Worm (Caenorhabditis elegans) whole organism, L2 larva: ENCODE data around the gene tsen-2.

ENCODE experiments used
- C34F6.9 ChIP-seq: fragments of 150-350 bp; optimal IDR thresholded peaks from 2 replicates; lab custom pipeline; 2014; ENCODE audit warnings: missing biosample characterization, missing genetic modification characterization
- Y55F3AM.14 ChIP-seq: fragments of 200-800 bp; sonication (Bioruptor generic); optimal IDR thresholded peaks from 2 replicates; lab custom pipeline; 2018; ENCODE audit warnings: mild to moderate bottlenecking, missing genetic modification characterization, missing compliant biosample characterization
- ZK546.5 ChIP-seq: sonication (generic microtip); optimal IDR thresholded peaks from 2 replicates; lab custom pipeline; 2017; ENCODE audit warnings: missing biosample characterization, missing genetic modification characterization
- alr-1 ChIP-seq: fragments of 150-350 bp; optimal IDR thresholded peaks from 2 replicates; lab custom pipeline; 2014; ENCODE audit warnings: missing biosample characterization, missing genetic modification characterization
- aly-2 ChIP-seq: fragments of 150-350 bp; optimal IDR thresholded peaks from 2 replicates; lab custom pipeline; 2014; ENCODE audit warnings: missing biosample characterization, missing genetic modification characterization
- ama-1 ChIP-seq: fragments of 150-350 bp; optimal IDR thresholded peaks from 2 replicates; lab custom pipeline; 2018; ENCODE audit warnings: inconsistent platforms
- blmp-1 ChIP-seq: sonication (generic microtip); optimal IDR thresholded peaks from 2 replicates; lab custom pipeline; 2017; ENCODE audit warnings: missing genetic modification characterization, mild to moderate bottlenecking, missing compliant biosample characterization, antibody characterized with exemption, moderate library complexity; ENCODE audit not compliant: insufficient read depth
- ceh-16 ChIP-seq: fragments of 150-350 bp; optimal IDR thresholded peaks from 2 replicates; lab custom pipeline; 2014; ENCODE audit warnings: missing biosample characterization, missing genetic modification characterization
- ceh-82 ChIP-seq: fragments of 150-350 bp; optimal IDR thresholded peaks from 2 replicates; lab custom pipeline; 2014; ENCODE audit warnings: missing biosample characterization, missing genetic modification characterization
- egl-27 ChIP-seq: sonication (generic microtip); optimal IDR thresholded peaks from 3 replicates; lab custom pipeline; 2017; ENCODE audit warnings: missing biosample characterization, missing genetic modification reagents, missing genetic modification characterization
- elt-1 ChIP-seq: fragments of 150-350 bp; optimal IDR thresholded peaks from 2 replicates; lab custom pipeline; 2014; ENCODE audit warnings: missing biosample characterization, missing genetic modification characterization
- fos-1 ChIP-seq: fragments of 150-350 bp; optimal IDR thresholded peaks from 2 replicates; lab custom pipeline; 2014; ENCODE audit warnings: missing biosample characterization, missing genetic modification characterization
- gmeb-1 ChIP-seq: fragments of 150-350 bp; optimal IDR thresholded peaks from 2 replicates; lab custom pipeline; 2014; ENCODE audit warnings: missing biosample characterization, missing genetic modification characterization
- lin-11 ChIP-seq: fragments of 150-350 bp; sonication (generic microtip); optimal IDR thresholded peaks from 2 replicates; lab custom pipeline; 2014; ENCODE audit warnings: missing biosample characterization, missing genetic modification characterization, inconsistent platforms, mixed read lengths
- lin-13 ChIP-seq: fragments of 150-350 bp; optimal IDR thresholded peaks from 2 replicates; lab custom pipeline; 2014; ENCODE audit warnings: missing biosample characterization, missing genetic modification reagents, missing genetic modification characterization
- lin-39 ChIP-seq: fragments of 150-350 bp; optimal IDR thresholded peaks from 2 replicates; lab custom pipeline; 2014; ENCODE audit warnings: missing biosample characterization, missing genetic modification reagents, missing genetic modification characterization
- mab-5 ChIP-seq: fragments of 150-350 bp; optimal IDR thresholded peaks from 2 replicates; lab custom pipeline; 2014; ENCODE audit warnings: missing biosample characterization, missing genetic modification characterization
- mdl-1 ChIP-seq, 2 experiments: fragments of 150-350 bp in 1 of 2; sonication (generic microtip) in 1 of 2; optimal IDR thresholded peaks; 2 replicates each; lab custom pipeline; 2017; ENCODE audit warnings: missing biosample characterization in 2 of 2, missing genetic modification characterization in 2 of 2
- nhr-10 ChIP-seq: sonication (generic microtip); optimal IDR thresholded peaks from 2 replicates; lab custom pipeline; 2017; ENCODE audit warnings: missing biosample characterization, missing genetic modification characterization
- nhr-11 ChIP-seq: fragments of 150-350 bp; optimal IDR thresholded peaks from 2 replicates; lab custom pipeline; 2014; ENCODE audit warnings: missing biosample characterization, missing genetic modification characterization
- nhr-12 ChIP-seq: fragments of 150-350 bp; optimal IDR thresholded peaks from 2 replicates; lab custom pipeline; 2014; ENCODE audit warnings: missing biosample characterization, missing genetic modification characterization
- nhr-21 ChIP-seq: fragments of 150-350 bp; optimal IDR thresholded peaks from 2 replicates; lab custom pipeline; 2014; ENCODE audit warnings: missing biosample characterization, missing genetic modification characterization
- nhr-23 ChIP-seq: fragments of 150-350 bp; optimal IDR thresholded peaks from 2 replicates; lab custom pipeline; 2014; ENCODE audit warnings: missing biosample characterization, missing genetic modification reagents, missing genetic modification characterization
- nhr-237 ChIP-seq: fragments of 150-350 bp; optimal IDR thresholded peaks from 2 replicates; lab custom pipeline; 2014; ENCODE audit warnings: missing biosample characterization, missing genetic modification characterization
- nhr-6 ChIP-seq: fragments of 150-350 bp; optimal IDR thresholded peaks from 2 replicates; lab custom pipeline; 2014; ENCODE audit warnings: missing biosample characterization, missing genetic modification characterization
- nhr-77 ChIP-seq: fragments of 150-350 bp; optimal IDR thresholded peaks from 2 replicates; lab custom pipeline; 2014; ENCODE audit warnings: missing biosample characterization, missing genetic modification characterization
- sem-4 ChIP-seq: fragments of 150-350 bp; optimal IDR thresholded peaks from 2 replicates; lab custom pipeline; 2014; ENCODE audit warnings: missing biosample characterization, missing genetic modification reagents, missing genetic modification characterization
- skn-1 ChIP-seq: sonication (generic microtip); optimal IDR thresholded peaks from 2 replicates; lab custom pipeline; 2017; ENCODE audit warnings: missing biosample characterization, missing genetic modification characterization
- sma-3 ChIP-seq: sonication (generic microtip); optimal IDR thresholded peaks from 2 replicates; lab custom pipeline; 2016; ENCODE audit warnings: missing genetic modification reagents, missing genetic modification characterization, missing compliant biosample characterization
- snpc-4 ChIP-seq: fragments of 150-350 bp; optimal IDR thresholded peaks from 2 replicates; lab custom pipeline; 2014; ENCODE audit warnings: missing biosample characterization, missing genetic modification characterization
- unc-39 ChIP-seq: fragments of 150-350 bp; optimal IDR thresholded peaks from 2 replicates; lab custom pipeline; 2014; ENCODE audit warnings: missing biosample characterization, missing genetic modification characterization
- unc-55 ChIP-seq: fragments of 150-350 bp; sonication (generic microtip); optimal IDR thresholded peaks from 3 replicates; lab custom pipeline; 2014; ENCODE audit warnings: missing biosample characterization, missing genetic modification reagents, missing genetic modification characterization
- zag-1 ChIP-seq: fragments of 150-350 bp; optimal IDR thresholded peaks from 2 replicates; lab custom pipeline; 2014; ENCODE audit warnings: missing biosample characterization, missing genetic modification characterization
- ztf-1 ChIP-seq: fragments of 200-800 bp; sonication (Bioruptor generic); conservative IDR thresholded peaks from 2 replicates; pipeline ENCODE4 v1.3.6; 2022; ENCODE audit warnings: missing genetic modification characterization, missing compliant biosample characterization
- ztf-11 ChIP-seq: sonication (generic microtip); optimal IDR thresholded peaks from 2 replicates; lab custom pipeline; 2017; ENCODE audit warnings: missing biosample characterization, missing genetic modification characterization
- ztf-4 ChIP-seq: fragments of 150-350 bp; optimal IDR thresholded peaks from 2 replicates; lab custom pipeline; 2014; ENCODE audit warnings: missing biosample characterization, missing genetic modification characterization

The tsen-2 gene

ce11 chrIII:11907177-11907576 lies 9.1 kb upstream of the tsen-2 start, which contains the start of gene sdz-33:
Gene sdz-33, plus strand, starts transcription at chrIII:11907477.
- TF ChIP-seq nhr-21 (tag; lab: Kevin White, UChicago) = no peak
- TF ChIP-seq unc-55 (GFP tag; lab: Kevin White, UChicago) = no peak
- TF ChIP-seq Y55F3AM.14 (GFP tag; lab: Kevin White, UChicago) = no peak

ce11 chrIII:11902782-11903181 lies 4.7 kb upstream of the tsen-2 start:
- TF ChIP-seq ztf-4 = no peak
- TF ChIP-seq nhr-6 = no peak
- no peak for TF ChIP-seq ama-1 (lab: Kevin White, UChicago)
- TF ChIP-seq nhr-77 (tag; lab: Kevin White, UChicago) = no peak
- TF ChIP-seq aly-2 (tag; lab: Kevin White, UChicago) = no peak
- no peak for TF ChIP-seq lin-11 (tag; lab: Kevin White, UChicago)
- TF ChIP-seq nhr-10 (tag; lab: Kevin White, UChicago) = no peak
- TF ChIP-seq ztf-11 (tag; lab: Kevin White, UChicago) = no peak
- no peak for TF ChIP-seq ceh-82
- TF ChIP-seq C34F6.9 = no peak
- no peak for TF ChIP-seq alr-1 (tag; lab: Kevin White, UChicago)
- no peak for TF ChIP-seq ceh-16 (tag; lab: Kevin White, UChicago)

ce11 chrIII:11900022-11900421 lies 2.0 kb upstream of the tsen-2 start:
- no peak for TF ChIP-seq sem-4 (tag; lab: Kevin White, UChicago)
- no peak for TF ChIP-seq nhr-10 (tag; lab: Kevin White, UChicago)
- TF ChIP-seq egl-27 = no peak
- TF ChIP-seq sma-3 (GFP tag; lab: Kevin White, UChicago) = no peak
- no peak for TF ChIP-seq nhr-21 (tag; lab: Kevin White, UChicago)
- no peak for TF ChIP-seq lin-11 (tag; lab: Kevin White, UChicago)
- no peak for TF ChIP-seq alr-1 (tag; lab: Kevin White, UChicago)
- TF ChIP-seq nhr-77 (tag; lab: Kevin White, UChicago) = no peak
- no peak for TF ChIP-seq elt-1 (tag; lab: Kevin White, UChicago)
- no peak for TF ChIP-seq ZK546.5 (tag; lab: Kevin White, UChicago)

DNA sequence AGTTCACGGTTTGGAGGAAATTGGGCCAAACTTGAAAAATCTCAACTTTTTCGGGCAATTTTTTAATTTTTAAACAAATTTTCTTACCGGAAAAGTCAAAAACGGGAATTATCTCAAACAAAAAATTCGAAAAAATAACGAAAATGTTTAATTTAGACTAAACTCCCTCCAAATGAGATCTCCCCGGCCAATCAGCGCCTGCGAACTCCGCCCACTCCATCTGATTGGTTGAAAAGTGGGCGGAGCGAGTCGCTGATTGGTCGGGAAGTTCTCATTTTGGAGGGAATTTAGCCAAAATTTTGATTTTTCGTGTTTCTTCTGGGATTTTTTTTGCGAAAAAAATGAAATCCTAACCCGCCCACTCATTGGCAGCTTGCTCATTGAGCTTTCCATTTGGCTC lies 1.4 kb downstream of the tsen-2 start:
- TF ChIP-seq nhr-237 (tag; lab: Kevin White, UChicago) (no peak), egl-27 (no peak), ama-1 (lab: Kevin White, UChicago) (no peak), nhr-12 (tag; lab: Kevin White, UChicago) (no peak), mdl-1 (tag; optimal IDR thresholded peaks at IDR 0.05; lab: Kevin White, UChicago) (no peak), ztf-4 (no peak), lin-13 (no peak), sma-3 (GFP tag; lab: Kevin White, UChicago) (no peak), ztf-11 (tag; lab: Kevin White, UChicago) (no peak), blmp-1 (tag; lab: Kevin White, UChicago) (no peak), nhr-23 (no peak), snpc-4 (tag; lab: Kevin White, UChicago) (no peak), unc-39 (tag; lab: Kevin White, UChicago) (no peak), gmeb-1 (no peak), elt-1 (tag; lab: Kevin White, UChicago) (no peak), sem-4 (tag; lab: Kevin White, UChicago) (no peak), nhr-11 (tag; lab: Kevin White, UChicago) (no peak)
- TF ChIP-seq, all 48 proteins: peak for 0

DNA sequence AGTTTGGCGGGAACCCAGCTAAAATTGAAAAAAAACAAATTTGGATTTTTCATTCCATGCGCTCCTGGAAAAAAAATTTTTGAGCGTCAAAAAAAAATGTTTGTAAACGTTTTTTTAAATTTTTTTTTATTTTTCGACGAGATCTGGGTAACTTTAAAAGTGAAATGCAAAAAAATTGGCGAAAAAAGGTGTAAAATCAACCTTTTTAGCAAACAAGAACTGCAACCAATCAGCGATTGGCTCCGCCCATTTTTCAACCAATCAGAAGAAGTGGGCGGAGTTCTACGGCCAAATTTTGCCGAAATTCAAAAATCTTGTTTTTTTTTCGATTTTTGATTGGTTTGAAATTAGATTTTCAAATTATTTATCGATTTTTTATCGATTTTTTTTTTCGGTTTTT lies 2.6 kb downstream of the tsen-2 start:
- TF ChIP-seq zag-1 (tag; lab: Kevin White, UChicago) (no peak), mab-5 (no peak), ztf-1 (no peak), sem-4 (tag; lab: Kevin White, UChicago) (no peak), lin-39 (no peak), nhr-23 (no peak), fos-1 (tag; lab: Kevin White, UChicago) (no peak), nhr-237 (tag; lab: Kevin White, UChicago) (no peak), skn-1 (no peak), ceh-82 (no peak)
